Fruit fly (Drosophila melanogaster) whole organism, embryonic: ENCODE measurements around the gene Dscam3.

Experiments used
- ATbp ChIP-seq: fragments of 200-800 bp; sonication (Bioruptor generic); optimal IDR thresholded peaks from 2 replicates; lab custom pipeline; 2017; ENCODE audit warnings: missing biosample characterization, mild to moderate bottlenecking, missing genetic modification characterization, missing genetic modification reagents
- Ada2b ChIP-seq: fragments of 200-800 bp; sonication (Bioruptor generic); IDR thresholded peaks from 2 replicates; pipeline ENCODE4 v1.3.6; 2022; ENCODE audit warnings: missing biosample characterization, missing genetic modification characterization
- Adf1 ChIP-seq: fragments of 200-800 bp; sonication (Bioruptor generic); IDR thresholded peaks from 2 replicates; pipeline ENCODE4 v1.3.6; 2022; ENCODE audit warnings: missing biosample characterization, missing genetic modification characterization
- Aef1 ChIP-seq: fragments of 200-800 bp; sonication (Bioruptor generic); IDR thresholded peaks from 3 replicates; pipeline ENCODE4 v1.3.6; 2022; ENCODE audit warnings: missing biosample characterization, missing genetic modification characterization
- Asciz ChIP-seq: fragments of 200-800 bp; sonication (Bioruptor generic); optimal IDR thresholded peaks from 2 replicates; lab custom pipeline; 2017; ENCODE audit warnings: missing biosample characterization, mild to moderate bottlenecking, missing genetic modification characterization, missing genetic modification reagents
- CG10959 ChIP-seq: fragments of 200-800 bp; sonication (Bioruptor generic); IDR thresholded peaks from 2 replicates; pipeline ENCODE4 v1.3.6; 2022; ENCODE audit warnings: missing biosample characterization, missing genetic modification characterization
- CG11456 ChIP-seq: fragments of 200-800 bp; sonication (Bioruptor generic); IDR thresholded peaks from 3 replicates; pipeline ENCODE4 v1.3.6; 2022; ENCODE audit warnings: missing biosample characterization, missing genetic modification characterization
- CG13287 ChIP-seq: fragments of 200-800 bp; sonication (Bioruptor generic); IDR thresholded peaks from 2 replicates; pipeline ENCODE4 v1.3.6; 2022; ENCODE audit warnings: missing biosample characterization, missing genetic modification characterization; ENCODE audit not compliant: partially characterized antibody
- CG1602 ChIP-seq: fragments of 200-800 bp; sonication (Bioruptor generic); optimal IDR thresholded peaks from 3 replicates; lab custom pipeline; 2016; ENCODE audit warnings: missing biosample characterization, missing genetic modification characterization
- CG16813 ChIP-seq: fragments of 200-800 bp; sonication (Bioruptor generic); IDR thresholded peaks from 3 replicates; pipeline ENCODE4 v1.3.6; 2022; ENCODE audit warnings: missing biosample characterization, missing genetic modification characterization; ENCODE audit not compliant: partially characterized antibody
- CG17829 ChIP-seq: fragments of 200-800 bp; optimal IDR thresholded peaks from 2 replicates; lab custom pipeline; 2019; ENCODE audit warnings: missing biosample characterization, mild to moderate bottlenecking, missing genetic modification characterization, moderate library complexity
- CG18011 ChIP-seq: fragments of 200-800 bp; sonication (Bioruptor generic); optimal IDR thresholded peaks from 2 replicates; lab custom pipeline; 2017; ENCODE audit warnings: missing biosample characterization, missing genetic modification characterization, mild to moderate bottlenecking, moderate library complexity, missing genotype
- CG1832 ChIP-seq: fragments of 200-800 bp; sonication (Bioruptor generic); optimal IDR thresholded peaks from 2 replicates; lab custom pipeline; 2017; ENCODE audit warnings: missing biosample characterization, mild to moderate bottlenecking, missing genetic modification characterization, inconsistent platforms
- CG2202 ChIP-seq: fragments of 200-800 bp; sonication (Bioruptor generic); optimal IDR thresholded peaks from 2 replicates; lab custom pipeline; 2018; ENCODE audit warnings: missing biosample characterization, mild to moderate bottlenecking, missing genetic modification characterization
- CG3065 ChIP-seq: fragments of 200-800 bp; sonication (Bioruptor generic); optimal IDR thresholded peaks from 2 replicates; lab custom pipeline; 2016; ENCODE audit warnings: missing biosample characterization, missing genetic modification characterization
- CG4360 ChIP-seq: fragments of 200-800 bp; sonication (Bioruptor generic); IDR thresholded peaks from 2 replicates; pipeline ENCODE4 v1.3.6; 2022; ENCODE audit warnings: missing biosample characterization, missing genetic modification characterization
- CG7987 ChIP-seq: fragments of 200-800 bp; sonication (Bioruptor generic); optimal IDR thresholded peaks from 2 replicates; lab custom pipeline; 2018; ENCODE audit warnings: missing biosample characterization, mild to moderate bottlenecking, missing genetic modification characterization, moderate library complexity
- CG9215 ChIP-seq: fragments of 200-800 bp; sonication (Bioruptor generic); IDR thresholded peaks from 2 replicates; pipeline ENCODE4 v1.3.6; 2022; ENCODE audit warnings: missing biosample characterization, missing genetic modification characterization
- CG9609 ChIP-seq: fragments of 200-800 bp; sonication (Bioruptor generic); optimal IDR thresholded peaks from 3 replicates; lab custom pipeline; 2016; ENCODE audit warnings: missing biosample characterization, missing genetic modification characterization
- Camta ChIP-seq: fragments of 200-800 bp; sonication (Bioruptor generic); optimal IDR thresholded peaks from 2 replicates; lab custom pipeline; 2016; ENCODE audit warnings: missing biosample characterization, missing genetic modification characterization
- CkIIα-i1 ChIP-seq: fragments of 200-800 bp; sonication (Bioruptor generic); IDR thresholded peaks from 2 replicates; pipeline ENCODE4 v1.3.6; 2022; ENCODE audit warnings: missing biosample characterization, missing genetic modification characterization
- Fer3 ChIP-seq: fragments of 200-800 bp; sonication (Bioruptor generic); optimal IDR thresholded peaks from 2 replicates; lab custom pipeline; 2018; ENCODE audit warnings: missing biosample characterization, mild to moderate bottlenecking, missing genetic modification characterization, moderate library complexity
- Hey ChIP-seq: fragments of 200-800 bp; sonication (Bioruptor generic); optimal IDR thresholded peaks from 3 replicates; lab custom pipeline; 2018; ENCODE audit warnings: missing biosample characterization, mild to moderate bottlenecking, missing genetic modification characterization
- NfI ChIP-seq: fragments of 200-800 bp; sonication (Bioruptor generic); optimal IDR thresholded peaks from 3 replicates; lab custom pipeline; 2018; ENCODE audit warnings: missing biosample characterization, mild to moderate bottlenecking, missing genetic modification characterization, moderate library complexity
- Oli ChIP-seq: fragments of 200-800 bp; sonication (Bioruptor generic); optimal IDR thresholded peaks from 2 replicates; lab custom pipeline; 2018; ENCODE audit warnings: missing biosample characterization, mild to moderate bottlenecking, missing genetic modification characterization, moderate library complexity
- Optix ChIP-seq: fragments of 200-800 bp; sonication (Bioruptor generic); IDR thresholded peaks from 3 replicates; pipeline ENCODE4 v1.3.6; 2022; ENCODE audit warnings: missing biosample characterization, missing genetic modification characterization
- Ptx1 ChIP-seq: fragments of 200-800 bp; sonication (Bioruptor generic); IDR thresholded peaks from 2 replicates; pipeline ENCODE4 v1.3.6; 2022; ENCODE audit warnings: missing biosample characterization, missing genetic modification characterization
- Six4 ChIP-seq: fragments of 200-800 bp; sonication (Bioruptor generic); optimal IDR thresholded peaks from 2 replicates; lab custom pipeline; 2016; ENCODE audit warnings: missing biosample characterization, missing genetic modification characterization
- Spps ChIP-seq: fragments of 200-800 bp; sonication (Bioruptor generic); optimal IDR thresholded peaks from 2 replicates; lab custom pipeline; 2018; ENCODE audit warnings: missing biosample characterization, mild to moderate bottlenecking, missing genetic modification characterization
- TFAM ChIP-seq: fragments of 200-800 bp; sonication (Bioruptor generic); optimal IDR thresholded peaks from 2 replicates; lab custom pipeline; 2017; ENCODE audit warnings: missing biosample characterization, missing genetic modification characterization, inconsistent platforms
- Xrp1 ChIP-seq: fragments of 200-800 bp; sonication (Bioruptor generic); IDR thresholded peaks from 2 replicates; pipeline ENCODE4 v1.3.6; 2022; ENCODE audit warnings: missing biosample characterization, missing genetic modification characterization
- amos ChIP-seq: fragments of 200-800 bp; sonication (Bioruptor generic); IDR thresholded peaks from 2 replicates; pipeline ENCODE4 v1.3.6; 2022; ENCODE audit warnings: missing biosample characterization, missing genetic modification characterization; ENCODE audit not compliant: partially characterized antibody
- dpn ChIP-seq, 2 experiments: fragments of 200-800 bp; sonication (Bioruptor generic); optimal IDR thresholded peaks; 3 replicates each; lab custom pipeline; 2016; ENCODE audit warnings: missing biosample characterization in 2 of 2, missing genetic modification characterization in 2 of 2
- dysf ChIP-seq: fragments of 200-800 bp; sonication (Bioruptor generic); IDR thresholded peaks from 3 replicates; pipeline ENCODE4 v1.3.6; 2022; ENCODE audit warnings: missing biosample characterization, missing genetic modification characterization
- exex ChIP-seq: fragments of 200-800 bp; sonication (Bioruptor generic); optimal IDR thresholded peaks from 4 replicates; lab custom pipeline; 2018; ENCODE audit warnings: missing biosample characterization, mild to moderate bottlenecking, missing genetic modification characterization, moderate library complexity
- eyg ChIP-seq: fragments of 200-800 bp; sonication (Bioruptor generic); optimal IDR thresholded peaks from 3 replicates; lab custom pipeline; 2016; ENCODE audit warnings: missing biosample characterization, missing genetic modification characterization
- fd102C ChIP-seq: fragments of 200-800 bp; sonication (Bioruptor generic); optimal IDR thresholded peaks from 2 replicates; lab custom pipeline; 2018; ENCODE audit warnings: missing biosample characterization, mild to moderate bottlenecking, missing genetic modification characterization, moderate library complexity
- fd64A ChIP-seq: fragments of 200-800 bp; sonication (Bioruptor generic); optimal IDR thresholded peaks from 3 replicates; lab custom pipeline; 2018; ENCODE audit warnings: missing biosample characterization, mild to moderate bottlenecking, missing genetic modification characterization
- gem ChIP-seq: fragments of 200-800 bp; sonication (Bioruptor generic); optimal IDR thresholded peaks from 2 replicates; lab custom pipeline; 2019; ENCODE audit warnings: missing biosample characterization, mild to moderate bottlenecking, missing genetic modification characterization, moderate library complexity
- jing ChIP-seq: fragments of 200-800 bp; sonication (Bioruptor generic); optimal IDR thresholded peaks from 2 replicates; lab custom pipeline; 2018; ENCODE audit warnings: missing biosample characterization, mild to moderate bottlenecking, missing genetic modification characterization
- ken ChIP-seq: fragments of 200-800 bp; sonication (Bioruptor generic); IDR thresholded peaks from 3 replicates; pipeline ENCODE4 v1.3.6; 2022; ENCODE audit warnings: missing biosample characterization, missing genetic modification characterization
- odd ChIP-seq: fragments of 200-800 bp; sonication (Bioruptor generic); optimal IDR thresholded peaks from 2 replicates; lab custom pipeline; 2017; ENCODE audit warnings: missing biosample characterization, mild to moderate bottlenecking, missing genetic modification characterization
- org-1 ChIP-seq: fragments of 200-800 bp; sonication (Bioruptor generic); optimal IDR thresholded peaks from 2 replicates; lab custom pipeline; 2017; ENCODE audit warnings: missing biosample characterization, missing genetic modification characterization
- pb ChIP-seq: fragments of 200-800 bp; sonication (Bioruptor generic); optimal IDR thresholded peaks from 3 replicates; lab custom pipeline; 2016; ENCODE audit warnings: missing biosample characterization, missing genetic modification characterization
- peb ChIP-seq: fragments of 200-800 bp; sonication (Bioruptor generic); IDR thresholded peaks from 2 replicates; pipeline ENCODE4 v1.3.6; 2022; ENCODE audit warnings: missing biosample characterization, missing genetic modification characterization
- pho ChIP-seq: fragments of 200-800 bp; sonication (Bioruptor generic); optimal IDR thresholded peaks from 2 replicates; lab custom pipeline; 2016; ENCODE audit warnings: missing biosample characterization, missing genetic modification characterization
- sens-2 ChIP-seq: fragments of 200-800 bp; sonication (Bioruptor generic); IDR thresholded peaks from 2 replicates; pipeline ENCODE4 v1.3.6; 2022; ENCODE audit warnings: missing biosample characterization, missing genetic modification characterization
- tll ChIP-seq, 2 experiments: fragments of 200-800 bp in 1 of 2; fragments of >200 bp in 1 of 2; sonication (Bioruptor generic) in 1 of 2; optimal IDR thresholded peaks; 2 replicates each; lab custom pipeline; 2017 to 2019; ENCODE audit warnings: missing biosample characterization in 2 of 2, missing genetic modification characterization in 2 of 2, mild to moderate bottlenecking in 1 of 2, moderate library complexity in 1 of 2
- tx ChIP-seq: fragments of 200-800 bp; sonication (Bioruptor generic); optimal IDR thresholded peaks from 2 replicates; lab custom pipeline; 2016; ENCODE audit warnings: missing biosample characterization, missing genetic modification characterization
- yki ChIP-seq: fragments of >200 bp; optimal IDR thresholded peaks from 3 replicates; lab custom pipeline; 2018

Dscam3 gene

DNA sequence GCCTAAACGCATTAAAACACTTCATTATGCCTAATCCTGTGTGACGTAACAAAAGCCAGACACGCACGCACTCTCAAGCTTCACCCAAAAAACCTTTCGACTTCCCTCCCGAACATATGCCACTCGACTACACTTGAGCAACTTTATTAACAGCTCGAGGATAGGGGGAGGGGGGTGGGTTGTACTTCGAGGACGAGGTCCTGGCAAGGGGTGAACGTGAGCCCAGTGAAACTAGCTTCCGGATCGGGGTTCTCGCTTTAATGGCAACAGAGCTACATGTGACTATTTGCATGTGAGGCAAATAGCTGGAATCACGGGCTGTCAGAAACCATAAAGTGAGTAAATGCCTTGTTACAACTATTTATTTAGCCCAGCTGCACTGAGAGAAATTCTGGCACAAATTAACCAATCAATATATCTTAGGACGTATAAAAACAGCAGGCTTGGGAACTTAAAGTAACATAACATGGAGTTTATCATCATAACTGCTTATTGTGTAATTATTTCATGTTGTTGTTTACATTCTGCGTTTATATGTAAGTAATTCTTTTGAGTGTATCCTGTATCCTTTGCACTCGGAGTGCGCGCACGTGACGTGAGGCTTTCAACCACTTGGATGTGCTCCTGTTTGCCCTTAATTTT lies 45.5 kb upstream of the Dscam3 start (continued):
- TF ChIP-seq Oli (tag; lab: Kevin White, UChicago): peak; percentile 62
- TF ChIP-seq Camta (GFP tag; lab: Kevin White, UChicago): no peak
- TF ChIP-seq CG17829 (tag; lab: Kevin White, UChicago): peak; percentile 63
- 0 out of 3 replicates have a peak, but pooled peaks have one; percentile 9 for TF ChIP-seq Optix
- TF ChIP-seq CG18011 (GFP tag; lab: Kevin White, UChicago): no peak
- TF ChIP-seq yki (lab: Kevin White, UChicago): no peak
- TF ChIP-seq ken (GFP tag; lab: Robert Waterston, UW): no peak
- TF ChIP-seq CG9215 (GFP tag; lab: Robert Waterston, UW): no peak
- 0 out of 2 replicates have a peak, but pooled peaks have one; percentile 18 for TF ChIP-seq Ptx1 (GFP tag; lab: Robert Waterston, UW)
- TF ChIP-seq pho (GFP tag; lab: Kevin White, UChicago): no peak
- no peak for TF ChIP-seq peb
- no peak for TF ChIP-seq pb (GFP tag; lab: Kevin White, UChicago)
- TF ChIP-seq Asciz (GFP tag; lab: Kevin White, UChicago): no peak
- TF ChIP-seq CG16813 (GFP tag; lab: Robert Waterston, UW): no peak
- TF ChIP-seq CG1602: peak; percentile 50
- TF ChIP-seq tx (GFP tag; lab: Kevin White, UChicago): peak; percentile 7
- no peak for TF ChIP-seq Hey (tag; lab: Kevin White, UChicago)
- no peak for TF ChIP-seq odd (GFP tag; lab: Kevin White, UChicago)
- TF ChIP-seq dysf (GFP tag; lab: Robert Waterston, UW): peak; percentile 37; the same call in 2 of the 3 replicates
- TF ChIP-seq eyg (GFP tag; lab: Kevin White, UChicago): no peak
- no peak for TF ChIP-seq Adf1 (GFP tag; lab: Robert Waterston, UW)
- TF ChIP-seq fd102C (GFP tag; lab: Kevin White, UChicago): peak; percentile 62
- TF ChIP-seq Fer3 (tag; lab: Kevin White, UChicago): peak; percentile 4
- peak; percentile 7 for TF ChIP-seq jing (GFP tag; lab: Kevin White, UChicago)
- TF ChIP-seq ATbp (GFP tag; lab: Kevin White, UChicago): peak; percentile 59
- peak; percentile 14 for TF ChIP-seq CG9609 (GFP tag; lab: Kevin White, UChicago)
- TF ChIP-seq CG2202 (tag; lab: Kevin White, UChicago): peak; percentile 34
- peak; percentile 37 for TF ChIP-seq org-1 (GFP tag; lab: Kevin White, UChicago)
- TF ChIP-seq CG1832 (GFP tag; lab: Kevin White, UChicago): no peak
- TF ChIP-seq NfI (GFP tag; lab: Kevin White, UChicago): peak; percentile 14
- TF ChIP-seq tll (GFP tag; optimal IDR thresholded peaks at IDR 0.05; lab: Kevin White, UChicago): peak in 1 of 2 experiments; percentile 47
- TF ChIP-seq Aef1 (GFP tag; lab: Robert Waterston, UW): no peak
- TF ChIP-seq CG7987 (GFP tag; lab: Kevin White, UChicago): no peak
- TF ChIP-seq amos (GFP tag; lab: Robert Waterston, UW): no peak
- no peak for TF ChIP-seq sens-2 (GFP tag; lab: Robert Waterston, UW)
- TF ChIP-seq CG13287: no peak
- TF ChIP-seq fd64A (GFP tag; lab: Kevin White, UChicago): no peak
- no peak for TF ChIP-seq CG11456 (GFP tag; lab: Robert Waterston, UW)
- TF ChIP-seq Xrp1: peak; percentile 75; the same call in 1 of the 2 replicates
- peak; percentile 58 for TF ChIP-seq CG10959 (GFP tag; lab: Robert Waterston, UW)
- TF ChIP-seq dpn (GFP tag; optimal IDR thresholded peaks at IDR 0.05; lab: Kevin White, UChicago): peak; percentile 25 to 44
- no peak for TF ChIP-seq exex
- TF ChIP-seq Ada2b: no peak
- TF ChIP-seq gem: peak; percentile 76
- TF ChIP-seq Spps: peak; percentile 40
- TF ChIP-seq CkIIα-i1 (GFP tag; lab: Robert Waterston, UW): no peak
- no peak for TF ChIP-seq CG4360 (GFP tag; lab: Robert Waterston, UW)
- peak; percentile 28 for TF ChIP-seq Six4 (GFP tag; lab: Kevin White, UChicago)
- no peak for TF ChIP-seq TFAM (GFP tag; lab: Kevin White, UChicago)
- no peak for TF ChIP-seq CG3065 (GFP tag; lab: Kevin White, UChicago)
